Fruit fly (Drosophila melanogaster) whole organism, wandering third instar larva: ENCODE measurements around the gene AcCoAS.

Experiments used
- CG32264 ChIP-seq: fragments of 200-800 bp; sonication (Bioruptor generic); optimal IDR thresholded peaks from 2 replicates; lab custom pipeline; 2016; ENCODE audit warnings: missing biosample characterization, missing genetic modification characterization
- CG9705 ChIP-seq: fragments of 200-800 bp; sonication (Bioruptor generic); optimal IDR thresholded peaks from 2 replicates; lab custom pipeline; 2018; ENCODE audit warnings: missing biosample characterization, mild to moderate bottlenecking, missing genetic modification characterization
- Dfd ChIP-seq: fragments of >200 bp; optimal IDR thresholded peaks from 2 replicates; lab custom pipeline; 2017; ENCODE audit warnings: missing biosample characterization, missing genetic modification characterization
- Vsx2 ChIP-seq: fragments of 200-300, 225-300 bp; sonication (Bioruptor generic); optimal IDR thresholded peaks from 2 replicates; lab custom pipeline; 2018; ENCODE audit warnings: missing biosample characterization, missing genetic modification characterization; ENCODE audit not compliant: partially characterized antibody
- br ChIP-seq: fragments of 200-800 bp; sonication (Bioruptor generic); optimal IDR thresholded peaks from 2 replicates; lab custom pipeline; 2016; ENCODE audit warnings: missing biosample characterization, missing genetic modification characterization
- dsf ChIP-seq: sonication (Bioruptor generic); optimal IDR thresholded peaks from 2 replicates; lab custom pipeline; 2016; ENCODE audit warnings: missing biosample characterization, missing genetic modification characterization, borderline replicate concordance
- h ChIP-seq: fragments of 200-800 bp; sonication (Bioruptor generic); optimal IDR thresholded peaks from 3 replicates; lab custom pipeline; 2016; ENCODE audit warnings: missing biosample characterization, mild to moderate bottlenecking, missing genetic modification characterization
- jim ChIP-seq: fragments of 175-275, 200-325 bp; sonication (Bioruptor generic); optimal IDR thresholded peaks from 2 replicates; lab custom pipeline; 2016; ENCODE audit warnings: missing biosample characterization, mild to moderate bottlenecking, missing genetic modification characterization

DNA sequence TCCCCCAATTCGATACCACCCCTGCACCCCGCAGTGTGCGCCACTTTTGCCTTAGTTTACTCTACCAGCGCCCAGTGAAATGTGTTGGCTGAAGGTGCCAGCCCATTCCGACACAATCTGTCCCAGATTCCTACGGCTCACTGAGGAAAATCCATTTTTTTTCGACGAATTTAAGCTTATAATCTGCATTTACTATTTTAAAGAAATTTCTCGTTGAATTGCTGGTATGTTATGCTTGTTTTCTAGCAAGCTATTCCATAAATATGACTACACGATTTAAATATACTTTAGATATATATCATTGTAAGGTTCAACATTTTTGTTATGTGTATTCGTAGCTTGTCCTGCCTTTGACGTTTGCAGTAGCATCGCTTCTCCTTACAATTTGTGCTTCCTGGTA, 56.8 kb downstream of the AcCoAS start:
- TF ChIP-seq h (no peak), CG32264 (GFP tag; lab: Kevin White, UChicago) (no peak), dsf (GFP tag; lab: Kevin White, UChicago) (no peak), Dfd (GFP tag; lab: Kevin White, UChicago) (no peak), Vsx2 (GFP tag; lab: Kevin White, UChicago) (no peak), CG9705 (no peak), br (GFP tag; lab: Kevin White, UChicago) (no peak), jim (GFP tag; lab: Kevin White, UChicago) (no peak)
